Worm (Caenorhabditis elegans) whole organism, L1 larva: Measurements from ENCODE around the gene algn-3.

Source experiments
- Y116A8C.19 ChIP-seq: sonication (generic microtip); optimal IDR thresholded peaks from 2 replicates; lab custom pipeline; 2016; ENCODE audit warnings: missing compliant biosample characterization, missing genetic modification characterization, borderline replicate concordance
- blmp-1 ChIP-seq: fragments of 150-350 bp; optimal IDR thresholded peaks from 2 replicates; lab custom pipeline; 2014; ENCODE audit warnings: missing biosample characterization, missing genetic modification characterization
- ceh-8 ChIP-seq: fragments of 200-800 bp; sonication (Bioruptor generic); optimal IDR thresholded peaks from 2 replicates; lab custom pipeline; 2018; ENCODE audit warnings: mild to moderate bottlenecking, missing genetic modification characterization, moderate library complexity, missing compliant biosample characterization
- ceh-88 ChIP-seq: fragments of 200-800 bp; sonication (Bioruptor generic); IDR thresholded peaks from 2 replicates; pipeline ENCODE4 v1.3.6; 2022; ENCODE audit warnings: missing genetic modification characterization, missing compliant biosample characterization
- ceh-90 ChIP-seq: sonication (generic microtip); optimal IDR thresholded peaks from 2 replicates; lab custom pipeline; 2016; ENCODE audit warnings: missing genetic modification characterization, missing compliant biosample characterization
- dsc-1 ChIP-seq: sonication (generic microtip); optimal IDR thresholded peaks from 2 replicates; lab custom pipeline; 2016; ENCODE audit warnings: mild to moderate bottlenecking, missing genetic modification characterization, missing compliant biosample characterization
- efl-1 ChIP-seq, 4 experiments: fragments of 150-350 bp; optimal IDR thresholded peaks in 3 of 4; peaks in 1 of 4; 1 replicate in 1 of 4; 2 replicates in 3 of 4; lab custom pipeline; 2014; ENCODE audit warnings: missing biosample characterization in 2 of 4, missing genetic modification characterization in 2 of 4, missing genetic modification reagents in 2 of 4
- egl-13 ChIP-seq: sonication (generic microtip); optimal IDR thresholded peaks from 2 replicates; lab custom pipeline; 2016; ENCODE audit warnings: missing genotype, missing genetic modification reagents, missing genetic modification characterization, missing compliant biosample characterization
- egl-27 ChIP-seq, 2 experiments: fragments of 150-350 bp in 1 of 2; sonication (generic microtip); optimal IDR thresholded peaks; 3 replicates each; lab custom pipeline; 2017 to 2018; ENCODE audit warnings: missing biosample characterization in 2 of 2, missing genetic modification characterization in 2 of 2, missing genetic modification reagents in 2 of 2
- elt-2 ChIP-seq: sonication (generic microtip); optimal IDR thresholded peaks from 2 replicates; lab custom pipeline; 2016; ENCODE audit warnings: missing genetic modification characterization, mild to moderate bottlenecking, inconsistent platforms, missing compliant biosample characterization, missing genetic modification reagents
- elt-3 ChIP-seq, 6 experiments: fragments of 150-350 bp in 1 of 6; sonication (generic microtip); optimal IDR thresholded peaks; 2 replicates each; lab custom pipeline; 2017 to 2018; ENCODE audit warnings: missing biosample characterization in 6 of 6, missing genetic modification characterization in 6 of 6, inconsistent platforms in 1 of 6
- hlh-17 ChIP-seq: fragments of 200-800 bp; sonication (Bioruptor generic); optimal IDR thresholded peaks from 2 replicates; lab custom pipeline; 2018; ENCODE audit warnings: missing genetic modification characterization, mild to moderate bottlenecking, missing compliant biosample characterization, moderate library complexity, borderline replicate concordance
- hlh-4 ChIP-seq: sonication (generic microtip); optimal IDR thresholded peaks from 2 replicates; lab custom pipeline; 2016; ENCODE audit warnings: mild to moderate bottlenecking, missing genetic modification characterization, missing compliant biosample characterization
- hpl-2 ChIP-seq: fragments of 150-350 bp; optimal IDR thresholded peaks from 2 replicates; lab custom pipeline; 2014; ENCODE audit warnings: missing biosample characterization, missing genetic modification reagents, missing genetic modification characterization
- jun-1 ChIP-seq: fragments of 150-350 bp; optimal IDR thresholded peaks from 2 replicates; lab custom pipeline; 2014; ENCODE audit warnings: missing biosample characterization, missing genetic modification reagents, missing genetic modification characterization
- lin-14 ChIP-seq: fragments of 200-800 bp; sonication (Bioruptor generic); optimal IDR thresholded peaks from 2 replicates; lab custom pipeline; 2018; ENCODE audit warnings: mild to moderate bottlenecking, missing genetic modification characterization, moderate library complexity, missing compliant biosample characterization
- lin-35 ChIP-seq, 2 experiments: fragments of 150-350 bp; optimal IDR thresholded peaks; 2 replicates each; lab custom pipeline; 2014; ENCODE audit warnings: missing biosample characterization in 2 of 2, missing genetic modification characterization in 2 of 2, missing genetic modification reagents in 2 of 2
- lin-39 ChIP-seq: fragments of 150-350 bp; optimal IDR thresholded peaks from 2 replicates; lab custom pipeline; 2014; ENCODE audit warnings: missing biosample characterization, missing genetic modification reagents, missing genetic modification characterization
- lir-3 ChIP-seq: sonication (generic microtip); optimal IDR thresholded peaks from 2 replicates; lab custom pipeline; 2016; ENCODE audit warnings: mild to moderate bottlenecking, missing genetic modification characterization, moderate library complexity, missing compliant biosample characterization; ENCODE audit not compliant: poor library complexity
- mdl-1 ChIP-seq, 2 experiments: fragments of 150-350 bp; optimal IDR thresholded peaks; 2 replicates each; lab custom pipeline; 2014 to 2017; ENCODE audit warnings: missing biosample characterization in 2 of 2, missing genetic modification characterization in 2 of 2, inconsistent platforms in 1 of 2
- nhr-11 ChIP-seq: fragments of 150-350 bp; optimal IDR thresholded peaks from 2 replicates; lab custom pipeline; 2014; ENCODE audit warnings: missing biosample characterization, missing genetic modification characterization
- nhr-12 ChIP-seq: sonication (generic microtip); optimal IDR thresholded peaks from 2 replicates; lab custom pipeline; 2017; ENCODE audit warnings: missing biosample characterization, missing genetic modification characterization
- nhr-19 ChIP-seq: fragments of 200-800 bp; sonication (Bioruptor generic); conservative IDR thresholded peaks from 2 replicates; pipeline ENCODE4 v1.3.6; 2022; ENCODE audit warnings: missing genetic modification characterization, missing compliant biosample characterization
- nhr-20 ChIP-seq: sonication (generic microtip); optimal IDR thresholded peaks from 2 replicates; lab custom pipeline; 2016; ENCODE audit warnings: mild to moderate bottlenecking, missing genetic modification characterization, missing compliant biosample characterization
- nhr-71 ChIP-seq: sonication (generic microtip); optimal IDR thresholded peaks from 2 replicates; lab custom pipeline; 2016; ENCODE audit warnings: mild to moderate bottlenecking, missing genetic modification characterization, moderate library complexity, missing compliant biosample characterization
- nhr-76 ChIP-seq: sonication (generic microtip); optimal IDR thresholded peaks from 2 replicates; lab custom pipeline; 2017; ENCODE audit warnings: missing biosample characterization, missing genetic modification characterization
- pag-3 ChIP-seq: sonication (generic microtip); optimal IDR thresholded peaks from 2 replicates; lab custom pipeline; 2017; ENCODE audit warnings: missing genetic modification characterization, mild to moderate bottlenecking, missing compliant biosample characterization, antibody characterized with exemption, borderline replicate concordance; ENCODE audit not compliant: insufficient read depth
- rnt-1 ChIP-seq: sonication (generic microtip); optimal IDR thresholded peaks from 2 replicates; lab custom pipeline; 2016; ENCODE audit warnings: mild to moderate bottlenecking, missing genetic modification characterization, moderate library complexity, missing compliant biosample characterization
- snpc-4 ChIP-seq: fragments of 150-350 bp; optimal IDR thresholded peaks from 2 replicates; lab custom pipeline; 2014; ENCODE audit warnings: missing biosample characterization, missing genetic modification characterization
- snu-23 ChIP-seq: sonication (generic microtip); optimal IDR thresholded peaks from 2 replicates; lab custom pipeline; 2016; ENCODE audit warnings: missing genetic modification characterization, missing compliant biosample characterization
- sox-4 ChIP-seq: sonication (generic microtip); optimal IDR thresholded peaks from 2 replicates; lab custom pipeline; 2016; ENCODE audit warnings: missing genetic modification characterization, missing compliant biosample characterization
- sptf-1 ChIP-seq: fragments of 150-350 bp; optimal IDR thresholded peaks from 2 replicates; lab custom pipeline; 2014; ENCODE audit warnings: missing biosample characterization, missing genetic modification characterization
- sup-37 ChIP-seq: fragments of 200-800 bp; sonication (Bioruptor generic); optimal IDR thresholded peaks from 2 replicates; lab custom pipeline; 2018; ENCODE audit warnings: mild to moderate bottlenecking, missing genetic modification characterization, missing compliant biosample characterization
- tbx-2 ChIP-seq: sonication (generic microtip); optimal IDR thresholded peaks from 2 replicates; lab custom pipeline; 2016; ENCODE audit warnings: missing genetic modification characterization, missing compliant biosample characterization
- unc-98 ChIP-seq: fragments of 200-800 bp; sonication (Bioruptor generic); IDR thresholded peaks from 2 replicates; pipeline ENCODE4 v1.3.6; 2022; ENCODE audit warnings: missing genetic modification characterization, missing compliant biosample characterization
- ztf-4 ChIP-seq: fragments of 150-350 bp; optimal IDR thresholded peaks from 2 replicates; lab custom pipeline; 2014; ENCODE audit warnings: missing biosample characterization, missing genetic modification characterization

algn-3 gene

ce11 chrII:14091182-14091581 lies 41.5 kb downstream of the algn-3 start (continued):
- TF ChIP-seq Y116A8C.19 (tag; lab: Kevin White, UChicago) = no peak
- TF ChIP-seq rnt-1 = no peak
- TF ChIP-seq, all 84 proteins: peak for 0

DNA sequence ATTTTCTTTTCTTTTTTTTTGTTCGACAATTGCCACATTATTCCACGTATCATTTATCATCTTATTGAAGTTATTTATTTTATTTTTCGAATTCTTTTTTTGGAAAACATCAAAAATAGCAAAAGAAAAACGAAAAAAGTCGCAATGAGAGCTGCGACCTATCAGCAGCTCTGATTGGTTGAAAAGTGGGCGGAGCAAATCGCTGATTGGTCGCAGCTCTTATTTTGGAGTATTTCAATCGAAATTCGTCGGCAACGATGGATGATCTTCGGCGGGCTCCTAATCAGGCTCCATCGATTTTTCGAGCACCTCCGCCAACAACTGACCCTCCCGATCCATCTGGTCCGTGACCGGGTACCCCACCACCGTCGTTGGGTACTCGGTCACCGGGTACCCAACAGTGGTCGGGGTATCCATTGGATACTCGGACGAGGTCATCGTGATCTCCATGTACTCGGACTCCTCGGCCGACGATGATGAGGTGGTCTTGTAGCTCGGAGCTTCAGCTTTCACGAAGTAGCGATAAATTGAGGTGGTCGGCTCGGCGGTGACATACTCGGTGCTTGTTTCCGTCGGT lies 42.7 kb downstream of the algn-3 start:
- TF ChIP-seq Y116A8C.19 (tag; lab: Kevin White, UChicago) (no peak), dsc-1 (tag; lab: Kevin White, UChicago) (no peak), snpc-4 (tag; lab: Kevin White, UChicago) (no peak), lin-35 (GFP tag; optimal IDR thresholded peaks at IDR 0.05; lab: Kevin White, UChicago) (no peak), lir-3 (tag; lab: Kevin White, UChicago) (no peak), lin-14 (GFP tag; lab: Kevin White, UChicago) (no peak), unc-98 (GFP tag; lab: Robert Waterston, UW) (no peak), elt-3 (tag; optimal IDR thresholded peaks at IDR 0.05; lab: Kevin White, UChicago) (no peak), mdl-1 (tag; optimal IDR thresholded peaks at IDR 0.05; lab: Kevin White, UChicago) (no peak), hlh-17 (GFP tag; lab: Kevin White, UChicago) (no peak), hpl-2 (no peak), nhr-12 (tag; lab: Kevin White, UChicago) (no peak), tbx-2 (no peak), snu-23 (no peak), nhr-76 (tag; lab: Kevin White, UChicago) (no peak), efl-1 (optimal IDR thresholded peaks at IDR 0.05; lab: Kevin White, UChicago) (no peak), efl-1 (GFP tag; optimal IDR thresholded peaks at IDR 0.05 in 1 of 2; lab: Kevin White, UChicago) (no peak), rnt-1 (no peak)

- TF ChIP-seq ceh-8 (GFP tag; lab: Kevin White, UChicago) = peak; percentile 46
- no peak for TF ChIP-seq sox-4
Observed at ce11 chrII:14086931-14087330, 45.7 kb downstream of the algn-3 start.

DNA sequence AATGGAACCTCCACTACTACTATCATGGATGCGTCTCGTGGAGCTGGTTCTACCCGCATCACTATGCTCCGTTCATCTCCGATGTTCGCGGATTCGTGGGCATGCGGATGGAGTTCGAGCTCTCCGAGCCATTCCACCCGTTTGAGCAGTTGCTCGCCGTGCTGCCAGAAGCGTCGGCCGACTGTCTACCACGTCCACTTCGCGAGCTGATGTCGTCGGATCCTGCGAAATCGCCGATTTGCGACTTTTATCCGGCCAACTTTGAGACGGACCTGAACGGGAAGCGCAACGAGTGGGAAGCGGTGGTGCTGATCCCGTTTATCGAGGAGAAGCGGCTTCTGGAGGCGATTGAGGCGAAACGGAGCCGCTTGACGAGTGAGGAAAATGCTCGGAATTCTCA lies 54.8 kb downstream of the algn-3 start:
- TF ChIP-seq egl-13 (tag; lab: Kevin White, UChicago) (no peak), ceh-88 (no peak), nhr-20 (tag; lab: Kevin White, UChicago) (no peak), blmp-1 (tag; lab: Kevin White, UChicago) (no peak), lin-39 (tag; lab: Kevin White, UChicago) (no peak), ceh-90 (tag; lab: Kevin White, UChicago) (no peak), lin-35 (GFP tag; optimal IDR thresholded peaks at IDR 0.05; lab: Kevin White, UChicago) (no peak), nhr-71 (tag; lab: Kevin White, UChicago) (no peak), jun-1 (tag; lab: Kevin White, UChicago) (no peak), ztf-4 (tag; lab: Kevin White, UChicago) (no peak), egl-27 (tag; optimal IDR thresholded peaks at IDR 0.05; lab: Kevin White, UChicago) (no peak), sptf-1 (tag; lab: Kevin White, UChicago) (no peak), nhr-19 (GFP tag; lab: Robert Waterston, UW) (no peak), lir-3 (tag; lab: Kevin White, UChicago) (no peak), pag-3 (tag; lab: Kevin White, UChicago) (no peak), hlh-4 (no peak), nhr-11 (no peak), elt-2 (tag; lab: Kevin White, UChicago) (no peak), sup-37 (GFP tag; lab: Kevin White, UChicago) (no peak)
